Worm (Caenorhabditis elegans) whole organism, early embryonic: ENCODE measurements around the gene znf-622.

Experiments
- F13C5.2 ChIP-seq: sonication (generic microtip); optimal IDR thresholded peaks from 2 replicates; lab custom pipeline; 2017; ENCODE audit warnings: mild to moderate bottlenecking, missing genetic modification characterization, inconsistent platforms, missing compliant biosample characterization
- ama-1 ChIP-seq: fragments of 150-350 bp; optimal IDR thresholded peaks from 2 replicates; lab custom pipeline; 2014
- ceh-13 ChIP-seq: fragments of 200-800 bp; sonication (Bioruptor generic); optimal IDR thresholded peaks from 2 replicates; lab custom pipeline; 2018; ENCODE audit warnings: mild to moderate bottlenecking, missing genetic modification characterization, missing compliant biosample characterization
- ceh-36 ChIP-seq: sonication (generic microtip); optimal IDR thresholded peaks from 2 replicates; lab custom pipeline; 2016; ENCODE audit warnings: missing genetic modification characterization, inconsistent platforms, missing compliant biosample characterization
- ets-7 ChIP-seq: sonication (generic microtip); optimal IDR thresholded peaks from 2 replicates; lab custom pipeline; 2016; ENCODE audit warnings: missing genotype, missing genetic modification characterization, missing compliant biosample characterization
- flt-1 ChIP-seq: fragments of 200-800 bp; sonication (Bioruptor generic); IDR thresholded peaks from 2 replicates; pipeline ENCODE4 v1.3.6; 2022; ENCODE audit warnings: missing genetic modification characterization, missing compliant biosample characterization
- hmg-4 ChIP-seq: fragments of 200-800 bp; sonication (Bioruptor generic); optimal IDR thresholded peaks from 2 replicates; lab custom pipeline; 2018; ENCODE audit warnings: mild to moderate bottlenecking, missing genetic modification characterization, missing compliant biosample characterization
- tbx-11 ChIP-seq: fragments of 200-800 bp; sonication (Bioruptor generic); IDR thresholded peaks from 2 replicates; pipeline ENCODE4 v1.3.6; 2022; ENCODE audit warnings: missing genetic modification characterization, missing compliant biosample characterization
- tbx-37 ChIP-seq: fragments of 200-800 bp; sonication (Bioruptor generic); conservative IDR thresholded peaks from 2 replicates; pipeline ENCODE4 v1.3.6; 2022; ENCODE audit warnings: missing genetic modification reagents, missing genetic modification characterization, missing compliant biosample characterization

DNA sequence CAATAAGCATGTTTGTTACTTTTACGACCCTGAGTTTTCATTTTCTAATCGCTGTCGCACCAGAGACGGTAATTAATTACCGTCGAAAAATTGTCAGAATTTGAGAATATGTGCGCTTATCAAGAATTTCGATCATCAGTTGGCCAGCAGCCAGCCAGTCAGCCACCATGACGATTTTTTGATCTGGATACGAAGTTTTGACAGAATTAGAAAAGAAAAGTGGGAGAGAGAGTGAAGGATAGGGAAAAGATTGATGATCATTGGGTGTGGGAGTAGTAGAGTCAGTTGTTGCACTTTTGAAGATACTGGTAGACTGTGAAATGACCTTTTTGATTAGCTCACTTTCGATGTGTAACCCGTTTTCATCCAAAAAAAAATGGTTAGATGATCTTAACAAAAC, 17.0 kb upstream of the znf-622 start:
- TF ChIP-seq ama-1 = no peak
- no peak for TF ChIP-seq ceh-13 (GFP tag; lab: Kevin White, UChicago)
- no peak for TF ChIP-seq tbx-37 (GFP tag; lab: Robert Waterston, UW)
- TF ChIP-seq ceh-36 (tag; lab: Kevin White, UChicago) = no peak
- no peak for TF ChIP-seq hmg-4
- TF ChIP-seq F13C5.2 (tag; lab: Kevin White, UChicago) = no peak
- TF ChIP-seq tbx-11 = no peak
- TF ChIP-seq ets-7 (tag; lab: Kevin White, UChicago) = no peak
- no peak for TF ChIP-seq flt-1 (GFP tag; lab: Robert Waterston, UW)
